Worm (Caenorhabditis elegans) whole organism, L1 larva: ENCODE data around the gene Y37H2A.10.

Experiments
- F16B12.6 ChIP-seq: fragments of 150-350 bp; optimal IDR thresholded peaks from 2 replicates; lab custom pipeline; 2014; ENCODE audit warnings: missing biosample characterization, missing genetic modification characterization
- Y116A8C.19 ChIP-seq: sonication (generic microtip); optimal IDR thresholded peaks from 2 replicates; lab custom pipeline; 2016; ENCODE audit warnings: missing compliant biosample characterization, missing genetic modification characterization, borderline replicate concordance
- alr-1 ChIP-seq: fragments of 200-800 bp; sonication (Bioruptor generic); optimal IDR thresholded peaks from 2 replicates; lab custom pipeline; 2018; ENCODE audit warnings: borderline replicate concordance, mild to moderate bottlenecking, missing genetic modification characterization, missing compliant biosample characterization
- blmp-1 ChIP-seq: fragments of 150-350 bp; optimal IDR thresholded peaks from 2 replicates; lab custom pipeline; 2014; ENCODE audit warnings: missing biosample characterization, missing genetic modification characterization
- ceh-82 ChIP-seq, 3 experiments: fragments of 150-350 bp in 1 of 3; sonication (generic microtip) in 2 of 3; optimal IDR thresholded peaks; 2 replicates each; lab custom pipeline; 2014 to 2017; ENCODE audit warnings: missing biosample characterization in 3 of 3, missing genetic modification characterization in 3 of 3
- ceh-88 ChIP-seq: fragments of 200-800 bp; sonication (Bioruptor generic); IDR thresholded peaks from 2 replicates; pipeline ENCODE4 v1.3.6; 2022; ENCODE audit warnings: missing genetic modification characterization, missing compliant biosample characterization
- ceh-90 ChIP-seq: sonication (generic microtip); optimal IDR thresholded peaks from 2 replicates; lab custom pipeline; 2016; ENCODE audit warnings: missing genetic modification characterization, missing compliant biosample characterization
- dsc-1 ChIP-seq: sonication (generic microtip); optimal IDR thresholded peaks from 2 replicates; lab custom pipeline; 2016; ENCODE audit warnings: mild to moderate bottlenecking, missing genetic modification characterization, missing compliant biosample characterization
- efl-1 ChIP-seq, 4 experiments: fragments of 150-350 bp; optimal IDR thresholded peaks in 3 of 4; peaks in 1 of 4; 1 replicate in 1 of 4; 2 replicates in 3 of 4; lab custom pipeline; 2014; ENCODE audit warnings: missing biosample characterization in 2 of 4, missing genetic modification characterization in 2 of 4, missing genetic modification reagents in 2 of 4
- egl-27 ChIP-seq, 2 experiments: fragments of 150-350 bp in 1 of 2; sonication (generic microtip); optimal IDR thresholded peaks; 3 replicates each; lab custom pipeline; 2017 to 2018; ENCODE audit warnings: missing biosample characterization in 2 of 2, missing genetic modification characterization in 2 of 2, missing genetic modification reagents in 2 of 2
- elt-2 ChIP-seq: sonication (generic microtip); optimal IDR thresholded peaks from 2 replicates; lab custom pipeline; 2016; ENCODE audit warnings: missing genetic modification characterization, mild to moderate bottlenecking, inconsistent platforms, missing compliant biosample characterization, missing genetic modification reagents
- elt-3 ChIP-seq, 6 experiments: fragments of 150-350 bp in 1 of 6; sonication (generic microtip); optimal IDR thresholded peaks; 2 replicates each; lab custom pipeline; 2017 to 2018; ENCODE audit warnings: missing biosample characterization in 6 of 6, missing genetic modification characterization in 6 of 6, inconsistent platforms in 1 of 6
- fkh-4 ChIP-seq: sonication (generic microtip); optimal IDR thresholded peaks from 2 replicates; lab custom pipeline; 2016; ENCODE audit warnings: missing compliant biosample characterization, missing genetic modification characterization, borderline replicate concordance
- fkh-8 ChIP-seq: sonication (generic microtip); optimal IDR thresholded peaks from 2 replicates; lab custom pipeline; 2016; ENCODE audit warnings: mild to moderate bottlenecking, missing genetic modification characterization, missing compliant biosample characterization
- fos-1 ChIP-seq: fragments of 150-350 bp; optimal IDR thresholded peaks from 2 replicates; lab custom pipeline; 2014; ENCODE audit warnings: missing biosample characterization, missing genetic modification characterization
- hpl-2 ChIP-seq: fragments of 150-350 bp; optimal IDR thresholded peaks from 2 replicates; lab custom pipeline; 2014; ENCODE audit warnings: missing biosample characterization, missing genetic modification reagents, missing genetic modification characterization
- lin-14 ChIP-seq: fragments of 200-800 bp; sonication (Bioruptor generic); optimal IDR thresholded peaks from 2 replicates; lab custom pipeline; 2018; ENCODE audit warnings: mild to moderate bottlenecking, missing genetic modification characterization, moderate library complexity, missing compliant biosample characterization
- lin-15B ChIP-seq: fragments of 150-350 bp; sonication (generic microtip); optimal IDR thresholded peaks from 3 replicates; lab custom pipeline; 2014; ENCODE audit warnings: missing biosample characterization, missing genetic modification characterization
- lin-35 ChIP-seq, 2 experiments: fragments of 150-350 bp; optimal IDR thresholded peaks; 2 replicates each; lab custom pipeline; 2014; ENCODE audit warnings: missing biosample characterization in 2 of 2, missing genetic modification characterization in 2 of 2, missing genetic modification reagents in 2 of 2
- mdl-1 ChIP-seq, 2 experiments: fragments of 150-350 bp; optimal IDR thresholded peaks; 2 replicates each; lab custom pipeline; 2014 to 2017; ENCODE audit warnings: missing biosample characterization in 2 of 2, missing genetic modification characterization in 2 of 2, inconsistent platforms in 1 of 2
- mef-2 ChIP-seq: fragments of 150-350 bp; optimal IDR thresholded peaks from 2 replicates; lab custom pipeline; 2014; ENCODE audit warnings: missing biosample characterization, missing genetic modification characterization
- mep-1 ChIP-seq: fragments of 150-350 bp; optimal IDR thresholded peaks from 2 replicates; lab custom pipeline; 2014; ENCODE audit warnings: missing biosample characterization, missing genetic modification characterization
- nhr-12 ChIP-seq: sonication (generic microtip); optimal IDR thresholded peaks from 2 replicates; lab custom pipeline; 2017; ENCODE audit warnings: missing biosample characterization, missing genetic modification characterization
- nhr-237 ChIP-seq: fragments of 150-350 bp; optimal IDR thresholded peaks from 2 replicates; lab custom pipeline; 2014; ENCODE audit warnings: missing biosample characterization, missing genetic modification characterization
- nhr-76 ChIP-seq: sonication (generic microtip); optimal IDR thresholded peaks from 2 replicates; lab custom pipeline; 2017; ENCODE audit warnings: missing biosample characterization, missing genetic modification characterization
- nhr-90 ChIP-seq: sonication (generic microtip); optimal IDR thresholded peaks from 2 replicates; lab custom pipeline; 2016; ENCODE audit warnings: mild to moderate bottlenecking, missing genetic modification characterization, missing compliant biosample characterization; ENCODE audit not compliant: poor library complexity
- pag-3 ChIP-seq: sonication (generic microtip); optimal IDR thresholded peaks from 2 replicates; lab custom pipeline; 2017; ENCODE audit warnings: missing genetic modification characterization, mild to moderate bottlenecking, missing compliant biosample characterization, antibody characterized with exemption, borderline replicate concordance; ENCODE audit not compliant: insufficient read depth
- rnt-1 ChIP-seq: sonication (generic microtip); optimal IDR thresholded peaks from 2 replicates; lab custom pipeline; 2016; ENCODE audit warnings: mild to moderate bottlenecking, missing genetic modification characterization, moderate library complexity, missing compliant biosample characterization
- skn-1 ChIP-seq: fragments of 150-350 bp; optimal IDR thresholded peaks from 2 replicates; lab custom pipeline; 2014; ENCODE audit warnings: missing biosample characterization, missing genetic modification characterization
- snpc-4 ChIP-seq: fragments of 150-350 bp; optimal IDR thresholded peaks from 2 replicates; lab custom pipeline; 2014; ENCODE audit warnings: missing biosample characterization, missing genetic modification characterization
- sox-4 ChIP-seq: sonication (generic microtip); optimal IDR thresholded peaks from 2 replicates; lab custom pipeline; 2016; ENCODE audit warnings: missing genetic modification characterization, missing compliant biosample characterization
- sptf-1 ChIP-seq: fragments of 150-350 bp; optimal IDR thresholded peaks from 2 replicates; lab custom pipeline; 2014; ENCODE audit warnings: missing biosample characterization, missing genetic modification characterization
- tbx-2 ChIP-seq: sonication (generic microtip); optimal IDR thresholded peaks from 2 replicates; lab custom pipeline; 2016; ENCODE audit warnings: missing genetic modification characterization, missing compliant biosample characterization
- unc-62 ChIP-seq: fragments of 150-350 bp; optimal IDR thresholded peaks from 2 replicates; lab custom pipeline; 2014; ENCODE audit warnings: missing biosample characterization, missing genetic modification reagents, missing genetic modification characterization
- unc-86 ChIP-seq: sonication (generic microtip); optimal IDR thresholded peaks from 2 replicates; lab custom pipeline; 2016; ENCODE audit warnings: missing genetic modification characterization, missing compliant biosample characterization
- unc-98 ChIP-seq: fragments of 200-800 bp; sonication (Bioruptor generic); IDR thresholded peaks from 2 replicates; pipeline ENCODE4 v1.3.6; 2022; ENCODE audit warnings: missing genetic modification characterization, missing compliant biosample characterization
- xbp-1 ChIP-seq: sonication (generic microtip); optimal IDR thresholded peaks from 2 replicates; lab custom pipeline; 2016; ENCODE audit warnings: missing genetic modification characterization, missing compliant biosample characterization
- ztf-11 ChIP-seq, 2 experiments: sonication (generic microtip); optimal IDR thresholded peaks; 2 replicates each; lab custom pipeline; 2016 to 2017; ENCODE audit warnings: missing genetic modification characterization in 2 of 2, missing biosample characterization in 1 of 2, missing compliant biosample characterization in 1 of 2

The Y37H2A.10 gene

ce11 chrV:18161228-18161627 is 22.4 kb downstream of the Y37H2A.10 start, which contains the start of gene C14A6.13:
TSS of gene C14A6.13 (minus strand) at chrV:18161328.
- TF ChIP-seq pag-3 (tag; lab: Kevin White, UChicago), result no peak
- no peak for TF ChIP-seq xbp-1
- TF ChIP-seq alr-1 (tag; lab: Kevin White, UChicago), result no peak
- no peak for TF ChIP-seq ztf-11 (tag; optimal IDR thresholded peaks at IDR 0.05; lab: Kevin White, UChicago)
- TF ChIP-seq lin-35 (GFP tag; optimal IDR thresholded peaks at IDR 0.05; lab: Kevin White, UChicago), result no peak
- TF ChIP-seq efl-1 (optimal IDR thresholded peaks at IDR 0.05; lab: Kevin White, UChicago), result no peak
- no peak for TF ChIP-seq efl-1 (GFP tag; optimal IDR thresholded peaks at IDR 0.05 in 1 of 2; lab: Kevin White, UChicago)
- TF ChIP-seq dsc-1, result no peak
- TF ChIP-seq sox-4 (tag; lab: Kevin White, UChicago), result no peak
- no peak for TF ChIP-seq snpc-4
- no peak for TF ChIP-seq sptf-1
- no peak for TF ChIP-seq lin-14 (GFP tag; lab: Kevin White, UChicago)
- TF ChIP-seq fos-1, result no peak
- TF ChIP-seq egl-27 (tag; optimal IDR thresholded peaks at IDR 0.05; lab: Kevin White, UChicago), result no peak
- no peak for TF ChIP-seq unc-86 (tag; lab: Kevin White, UChicago)

- no peak for TF ChIP-seq blmp-1 (tag; lab: Kevin White, UChicago)
These were observed 23.8 kb downstream of the Y37H2A.10 start, which contains the start of gene C14A6.12 for ce11 chrV:18162568-18162967. TSS of gene C14A6.12 (minus strand) at chrV:18162668.

- TF ChIP-seq ceh-88 (GFP tag; lab: Robert Waterston, UW) (no peak), sox-4 (tag; lab: Kevin White, UChicago) (no peak), nhr-90 (tag; lab: Kevin White, UChicago) (no peak), tbx-2 (tag; lab: Kevin White, UChicago) (no peak), pag-3 (tag; lab: Kevin White, UChicago) (no peak)
- TF ChIP-seq, all 84 proteins: peak for 0
These were observed 24.6 kb downstream of the Y37H2A.10 start for ce11 chrV:18163434-18163833.

- TF ChIP-seq mdl-1 (tag; optimal IDR thresholded peaks at IDR 0.05; lab: Kevin White, UChicago) (no peak), skn-1 (tag; lab: Kevin White, UChicago) (no peak), hpl-2 (GFP tag; lab: Kevin White, UChicago) (no peak), elt-3 (tag; optimal IDR thresholded peaks at IDR 0.05; lab: Kevin White, UChicago) (no peak), ceh-90 (tag; lab: Kevin White, UChicago) (no peak), ceh-82 (tag; optimal IDR thresholded peaks at IDR 0.05; lab: Kevin White, UChicago) (no peak), egl-27 (tag; optimal IDR thresholded peaks at IDR 0.05; lab: Kevin White, UChicago) (no peak)
These were observed 26.0 kb downstream of the Y37H2A.10 start, which contains the start of gene C14A6.5 for ce11 chrV:18164758-18165157. TSS of gene C14A6.5 (minus strand) at chrV:18164858.

- no peak for TF ChIP-seq nhr-237
- TF ChIP-seq ceh-88 (GFP tag; lab: Robert Waterston, UW), result no peak
- TF ChIP-seq rnt-1, result no peak
- no peak for TF ChIP-seq lin-14 (GFP tag; lab: Kevin White, UChicago)
- no peak for TF ChIP-seq tbx-2 (tag; lab: Kevin White, UChicago)
- no peak for TF ChIP-seq fkh-4 (tag; lab: Kevin White, UChicago)
- TF ChIP-seq elt-2 (tag; lab: Kevin White, UChicago), result no peak
- no peak for TF ChIP-seq fkh-8 (tag; lab: Kevin White, UChicago)
- no peak for TF ChIP-seq hpl-2 (GFP tag; lab: Kevin White, UChicago)
- no peak for TF ChIP-seq dsc-1
- TF ChIP-seq nhr-12, result no peak
- TF ChIP-seq skn-1 (tag; lab: Kevin White, UChicago), result no peak
- no peak for TF ChIP-seq unc-98 (GFP tag; lab: Robert Waterston, UW)
- no peak for TF ChIP-seq mef-2 (tag; lab: Kevin White, UChicago)
- TF ChIP-seq nhr-76 (tag; lab: Kevin White, UChicago), result no peak
- TF ChIP-seq mep-1, result no peak
- TF ChIP-seq lin-15B (tag; lab: Kevin White, UChicago), result no peak
- no peak for TF ChIP-seq F16B12.6 (tag; lab: Kevin White, UChicago)
- TF ChIP-seq Y116A8C.19 (tag; lab: Kevin White, UChicago), result no peak
- no peak for TF ChIP-seq unc-62
These were observed 28.4 kb downstream of the Y37H2A.10 start, which contains the start of gene C14A6.6 for ce11 chrV:18167161-18167560. TSS of gene C14A6.6 (minus strand) at chrV:18167261.
